Worm (Caenorhabditis elegans): Measurements from ENCODE around the gene fcmt-1.

fcmt-1 gene

ce11 chrII:11731174-11731724 is 21.9 kb upstream of the fcmt-1 start:
- no peak for TF ChIP-seq tbx-11 (GFP tag; IDR thresholded peaks at IDR 0.05)
- TF ChIP-seq scrt-1 (GFP tag; IDR thresholded peaks at IDR 0.05) = no peak
- TF ChIP-seq hmbx-1 (tag; optimal IDR thresholded peaks at IDR 0.05) = no peak
- no peak for TF ChIP-seq ets-7 (tag; optimal IDR thresholded peaks at IDR 0.05)
- TF ChIP-seq ceh-36 (tag; optimal IDR thresholded peaks at IDR 0.05) = no peak
- TF ChIP-seq tra-4 (tag; optimal IDR thresholded peaks at IDR 0.05) = no peak
- no peak for TF ChIP-seq ama-1 (optimal IDR thresholded peaks at IDR 0.05)
- TF ChIP-seq hmg-4 (GFP tag; optimal IDR thresholded peaks at IDR 0.05) = no peak
- TF ChIP-seq B0310.2 (tag; optimal IDR thresholded peaks at IDR 0.05) = no peak
- no peak for TF ChIP-seq ceh-13 (GFP tag; optimal IDR thresholded peaks at IDR 0.05)
- no peak for TF ChIP-seq flt-1 (GFP tag; IDR thresholded peaks at IDR 0.05)
- TF ChIP-seq F13C5.2 (tag; optimal IDR thresholded peaks at IDR 0.05) = no peak
- TF ChIP-seq pes-1 (GFP tag; IDR thresholded peaks at IDR 0.05) = no peak
- TF ChIP-seq hnd-1 (tag; optimal IDR thresholded peaks at IDR 0.05) = no peak
- no peak for TF ChIP-seq aly-1 (tag; optimal IDR thresholded peaks at IDR 0.05)

- TF ChIP-seq ceh-36 (tag; optimal IDR thresholded peaks at IDR 0.05) (no peak), ets-7 (tag; optimal IDR thresholded peaks at IDR 0.05) (no peak), pes-1 (GFP tag; IDR thresholded peaks at IDR 0.05) (no peak), tbx-11 (GFP tag; IDR thresholded peaks at IDR 0.05) (no peak), hnd-1 (tag; optimal IDR thresholded peaks at IDR 0.05) (no peak), F13C5.2 (tag; optimal IDR thresholded peaks at IDR 0.05) (no peak), ceh-13 (GFP tag; optimal IDR thresholded peaks at IDR 0.05) (no peak), B0310.2 (tag; optimal IDR thresholded peaks at IDR 0.05) (no peak), hmbx-1 (tag; optimal IDR thresholded peaks at IDR 0.05) (no peak), flt-1 (GFP tag; IDR thresholded peaks at IDR 0.05) (no peak), scrt-1 (GFP tag; IDR thresholded peaks at IDR 0.05) (no peak), tra-4 (tag; optimal IDR thresholded peaks at IDR 0.05) (no peak), hmg-4 (GFP tag; optimal IDR thresholded peaks at IDR 0.05) (no peak)
Observed at ce11 chrII:11729757-11730535, 20.6 kb upstream of the fcmt-1 start.

- TF ChIP-seq aly-1 (tag; optimal IDR thresholded peaks at IDR 0.05) (no peak), flt-1 (GFP tag; IDR thresholded peaks at IDR 0.05) (no peak), sea-1 (GFP tag; conservative IDR thresholded peaks at IDR 0.05) (no peak), ets-7 (tag; optimal IDR thresholded peaks at IDR 0.05) (no peak), ceh-13 (GFP tag; optimal IDR thresholded peaks at IDR 0.05) (no peak), hnd-1 (tag; optimal IDR thresholded peaks at IDR 0.05) (no peak), tbx-11 (GFP tag; IDR thresholded peaks at IDR 0.05) (no peak), ceh-36 (tag; optimal IDR thresholded peaks at IDR 0.05) (no peak), pes-1 (GFP tag; IDR thresholded peaks at IDR 0.05) (no peak), hmbx-1 (tag; optimal IDR thresholded peaks at IDR 0.05) (no peak), scrt-1 (GFP tag; IDR thresholded peaks at IDR 0.05) (no peak)
Observed at ce11 chrII:11728545-11729105, 19.3 kb upstream of the fcmt-1 start, which contains the start of gene alh-8. Gene alh-8 (plus strand): TSS chrII:11729055.

- TF ChIP-seq ceh-36 (tag; optimal IDR thresholded peaks at IDR 0.05) (no peak), B0310.2 (tag; optimal IDR thresholded peaks at IDR 0.05) (no peak), ets-7 (tag; optimal IDR thresholded peaks at IDR 0.05) (no peak), F13C5.2 (tag; optimal IDR thresholded peaks at IDR 0.05) (no peak)
Observed at ce11 chrII:11727438-11727837, 18.1 kb upstream of the fcmt-1 start.

- TF ChIP-seq flt-1 (GFP tag; IDR thresholded peaks at IDR 0.05) (no peak), tra-4 (tag; optimal IDR thresholded peaks at IDR 0.05) (peak; percentile 1), scrt-1 (GFP tag; IDR thresholded peaks at IDR 0.05) (no peak), sea-1 (GFP tag; conservative IDR thresholded peaks at IDR 0.05) (no peak), pes-1 (GFP tag; IDR thresholded peaks at IDR 0.05) (no peak)
Observed at ce11 chrII:11726470-11727106, 17.2 kb upstream of the fcmt-1 start, which contains the start of gene F13D12.5. Gene F13D12.5 (plus strand): TSS chrII:11726814.

- TF ChIP-seq hnd-1 (tag; optimal IDR thresholded peaks at IDR 0.05) = no peak
- TF ChIP-seq B0310.2 (tag; optimal IDR thresholded peaks at IDR 0.05) = no peak
- no peak for TF ChIP-seq ama-1 (optimal IDR thresholded peaks at IDR 0.05)
- no peak for TF ChIP-seq F13C5.2 (tag; optimal IDR thresholded peaks at IDR 0.05)
- TF ChIP-seq ceh-13 (GFP tag; optimal IDR thresholded peaks at IDR 0.05) = no peak
Observed at ce11 chrII:11725615-11726014, 16.3 kb upstream of the fcmt-1 start.

- TF ChIP-seq hnd-1 (tag; optimal IDR thresholded peaks at IDR 0.05) (no peak), flt-1 (GFP tag; IDR thresholded peaks at IDR 0.05) (no peak), hmbx-1 (tag; optimal IDR thresholded peaks at IDR 0.05) (no peak), hmg-4 (GFP tag; optimal IDR thresholded peaks at IDR 0.05) (no peak), B0310.2 (tag; optimal IDR thresholded peaks at IDR 0.05) (no peak), tbx-11 (GFP tag; IDR thresholded peaks at IDR 0.05) (no peak), aly-1 (tag; optimal IDR thresholded peaks at IDR 0.05) (no peak), pes-1 (GFP tag; IDR thresholded peaks at IDR 0.05) (no peak), ets-7 (tag; optimal IDR thresholded peaks at IDR 0.05) (no peak), sea-1 (GFP tag; conservative IDR thresholded peaks at IDR 0.05) (no peak), tra-4 (tag; optimal IDR thresholded peaks at IDR 0.05) (no peak), ceh-36 (tag; optimal IDR thresholded peaks at IDR 0.05) (no peak), ama-1 (optimal IDR thresholded peaks at IDR 0.05) (no peak), scrt-1 (GFP tag; IDR thresholded peaks at IDR 0.05) (no peak)
Observed at ce11 chrII:11724362-11724761, 15.0 kb upstream of the fcmt-1 start.

Measured in whole organism, early embryonic.